Fruit fly (Drosophila melanogaster): ENCODE data around the gene TTLL1B.

The TTLL1B gene

dm6 chr3L:4647976-4648375 is at the start of gene TTLL1B:
TSS of gene TTLL1B (plus strand) at chr3L:4648276.
- no peak for TF ChIP-seq CG17801 (GFP tag; optimal IDR thresholded peaks at IDR 0.05; ENCODE audit: partially characterized antibody)

dm6 chr3L:4599747-4600146 is 48.3 kb upstream of the TTLL1B start:
- no peak for TF ChIP-seq CG17801 (GFP tag; optimal IDR thresholded peaks at IDR 0.05; ENCODE audit: partially characterized antibody)

dm6 chr3L:4602333-4602732 is 45.7 kb upstream of the TTLL1B start:
- TF ChIP-seq CG17801 (GFP tag; optimal IDR thresholded peaks at IDR 0.05; ENCODE audit: partially characterized antibody): no peak

DNA sequence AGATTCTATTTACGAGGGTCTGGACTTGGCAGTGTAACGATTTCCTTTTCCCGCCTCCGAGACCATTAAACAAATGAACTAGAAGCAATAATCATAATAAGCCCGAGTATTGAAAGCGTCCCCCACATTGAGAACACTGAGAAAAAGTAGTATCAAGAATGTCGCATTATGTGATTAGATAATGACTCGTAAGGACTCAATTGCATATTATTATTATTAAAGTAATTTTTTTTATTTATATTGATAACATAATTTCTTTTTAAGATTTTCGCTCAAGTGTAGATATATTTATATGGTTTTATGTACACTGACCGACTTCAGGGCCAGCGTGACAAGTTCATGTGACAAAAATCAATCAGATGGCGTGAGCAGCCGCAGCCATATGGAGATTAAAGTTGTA is 44.6 kb upstream of the TTLL1B start:
- TF ChIP-seq CG17801 (GFP tag; optimal IDR thresholded peaks at IDR 0.05; ENCODE audit: partially characterized antibody): no peak

DNA sequence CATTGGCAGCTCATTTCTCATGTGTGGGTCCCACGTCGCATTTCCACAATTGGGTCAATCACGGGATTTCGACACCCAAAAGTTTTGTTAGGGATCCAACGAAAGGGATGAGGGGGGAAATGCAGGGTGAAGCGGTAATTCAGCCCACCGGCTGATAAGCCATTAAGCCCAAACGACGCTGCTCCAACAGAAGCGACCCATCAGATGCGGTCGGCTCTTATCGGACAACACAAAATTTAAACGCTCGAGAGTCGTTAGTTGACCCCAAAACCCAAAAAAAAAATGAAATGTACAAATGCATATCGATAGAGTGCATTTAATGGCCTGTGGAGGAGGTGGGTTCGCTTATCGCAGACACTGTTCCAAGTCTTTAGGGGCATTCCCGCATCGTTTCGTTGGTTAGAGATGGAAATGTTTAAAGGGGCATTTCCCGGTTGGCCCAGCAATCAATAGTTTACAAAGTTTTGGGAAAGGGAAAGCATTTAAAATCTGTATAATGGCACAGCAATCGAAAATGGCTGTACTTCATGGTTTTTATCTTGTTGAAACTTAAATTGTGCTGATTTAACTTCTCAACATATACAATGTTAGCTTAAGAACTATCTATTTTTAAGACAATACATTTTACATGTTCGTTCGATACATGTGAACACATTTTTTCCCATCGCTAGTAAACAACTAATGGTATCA is 41.2 kb upstream of the TTLL1B start:
- no peak for TF ChIP-seq CG17801 (GFP tag; optimal IDR thresholded peaks at IDR 0.05; ENCODE audit: partially characterized antibody)

DNA sequence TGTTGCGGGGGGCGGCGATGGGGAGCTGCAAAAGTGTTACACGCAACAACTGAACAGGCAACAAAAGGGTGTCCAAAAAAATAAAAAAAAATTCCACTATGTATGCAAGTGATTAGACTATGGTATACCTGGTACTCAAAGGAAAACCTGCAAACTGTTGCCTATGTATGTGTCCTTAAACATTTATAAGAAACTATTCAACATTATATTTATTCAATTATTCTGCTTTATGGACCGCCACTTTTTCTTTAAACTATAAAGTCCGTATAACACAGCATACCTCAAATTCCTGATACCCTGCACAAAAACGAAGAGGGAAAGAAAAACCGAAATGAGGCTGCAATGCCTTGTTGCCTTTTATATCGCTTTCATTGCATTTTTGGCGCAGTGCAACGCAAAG is 40.4 kb upstream of the TTLL1B start:
- no peak for TF ChIP-seq CG17801 (GFP tag; optimal IDR thresholded peaks at IDR 0.05; ENCODE audit: partially characterized antibody)

- no peak for TF ChIP-seq CG17801 (GFP tag; optimal IDR thresholded peaks at IDR 0.05; ENCODE audit: partially characterized antibody)
These were observed 36.8 kb upstream of the TTLL1B start for dm6 chr3L:4611311-4611710.

- peak; percentile 73 for TF ChIP-seq CG17801 (GFP tag; optimal IDR thresholded peaks at IDR 0.05; ENCODE audit: partially characterized antibody)
These were observed 35.0 kb upstream of the TTLL1B start for dm6 chr3L:4613083-4613482.

dm6 chr3L:4613846-4614247 is 34.2 kb upstream of the TTLL1B start:
- no peak for TF ChIP-seq CG17801 (GFP tag; optimal IDR thresholded peaks at IDR 0.05; ENCODE audit: partially characterized antibody)

DNA sequence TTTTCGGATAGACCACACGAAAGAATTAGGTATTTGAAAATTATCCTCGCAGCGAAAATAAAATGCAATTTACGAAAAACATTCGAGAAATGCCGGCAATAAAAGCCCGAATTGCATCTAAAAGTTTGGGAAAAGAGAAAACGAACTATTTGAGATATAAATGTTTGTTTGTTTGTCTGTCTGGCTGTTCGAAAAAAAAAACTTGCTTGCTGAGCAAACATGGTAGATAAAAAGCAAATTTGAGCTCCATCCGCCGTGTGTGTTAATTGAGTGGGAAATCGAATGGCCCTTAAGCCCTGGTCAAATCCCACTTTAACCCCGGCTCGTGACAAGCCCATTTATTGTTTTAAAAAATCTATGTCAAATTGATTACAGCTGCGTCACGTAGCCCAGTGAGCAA is 33.0 kb upstream of the TTLL1B start:
- no peak for TF ChIP-seq CG17801 (GFP tag; optimal IDR thresholded peaks at IDR 0.05; ENCODE audit: partially characterized antibody)

- no peak for TF ChIP-seq CG17801 (GFP tag; optimal IDR thresholded peaks at IDR 0.05; ENCODE audit: partially characterized antibody)
These were observed 29.1 kb upstream of the TTLL1B start for dm6 chr3L:4618865-4619496.

dm6 chr3L:4619497-4620211 is 28.4 kb upstream of the TTLL1B start:
- TF ChIP-seq CG17801 (GFP tag; optimal IDR thresholded peaks at IDR 0.05; ENCODE audit: partially characterized antibody): no peak

dm6 chr3L:4620919-4621318 is 27.2 kb upstream of the TTLL1B start, which contains the start of gene CG32246:
TSS of gene CG32246 (plus strand) at chr3L:4621219.
- no peak for TF ChIP-seq CG17801 (GFP tag; optimal IDR thresholded peaks at IDR 0.05; ENCODE audit: partially characterized antibody)

DNA sequence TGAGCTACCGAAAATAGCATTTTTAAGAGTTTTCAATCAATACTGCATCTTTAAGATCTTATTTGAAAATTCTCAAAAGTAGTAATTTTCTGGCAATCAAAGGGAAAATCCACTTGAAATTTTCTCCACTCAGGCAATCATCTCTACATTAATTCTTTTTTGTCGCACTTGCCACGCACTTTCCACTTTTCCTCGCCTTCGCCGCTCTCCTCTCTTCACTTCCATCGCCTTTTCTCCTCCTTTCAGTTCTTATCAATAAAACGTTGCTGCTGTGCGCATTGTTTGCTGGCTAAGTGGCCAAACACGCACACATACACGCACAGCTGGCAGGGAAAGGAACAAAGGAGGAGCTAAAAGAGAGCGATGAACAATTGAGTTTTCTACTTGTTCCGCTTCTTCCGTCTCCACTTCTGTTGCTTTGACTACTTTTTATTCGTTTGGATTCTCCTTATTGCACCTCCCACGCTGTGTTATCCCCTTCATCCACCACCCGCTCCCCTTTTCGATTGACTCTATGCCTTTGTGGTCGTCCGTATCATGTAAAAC is 25.0 kb upstream of the TTLL1B start:
- no peak for TF ChIP-seq CG17801 (GFP tag; optimal IDR thresholded peaks at IDR 0.05; ENCODE audit: partially characterized antibody)

- peak; percentile 58 for TF ChIP-seq CG17801 (GFP tag; optimal IDR thresholded peaks at IDR 0.05; ENCODE audit: partially characterized antibody)
These were observed 24.2 kb upstream of the TTLL1B start for dm6 chr3L:4623870-4624269.

Measured in ovary, adult (tissue).